Worm (Caenorhabditis elegans): ENCODE data around the gene F56B3.9.

Gene F56B3.9

DNA sequence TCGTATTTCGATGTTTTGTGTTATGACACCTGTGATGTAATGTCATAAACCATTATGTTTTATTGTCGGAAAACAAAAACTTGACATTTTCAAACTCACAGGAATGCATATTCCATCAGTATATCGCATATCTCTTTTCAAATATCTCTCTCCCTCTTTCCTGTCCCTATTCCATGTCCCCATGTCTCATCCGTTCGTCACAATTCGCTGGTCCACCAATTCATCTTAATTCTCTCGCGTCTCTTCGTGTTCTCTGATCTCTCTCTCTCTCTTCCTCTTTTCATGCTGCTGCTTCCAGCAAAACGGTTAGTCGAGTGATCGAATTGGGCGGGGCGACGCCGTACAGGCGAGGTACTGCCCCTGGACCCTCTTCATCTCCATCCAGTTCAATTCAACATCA is 29.3 kb upstream of the F56B3.9 start:
- TF ChIP-seq F23B12.7 (tag; optimal IDR thresholded peaks at IDR 0.05; ENCODE audit: insufficient read depth) (no peak), ceh-91 (GFP tag; IDR thresholded peaks at IDR 0.05) (no peak), sdz-38 (tag; optimal IDR thresholded peaks at IDR 0.05) (no peak), unc-62 (GFP tag; optimal IDR thresholded peaks at IDR 0.05) (no peak), rec-8 (tag; optimal IDR thresholded peaks at IDR 0.05) (no peak), ztf-22 (GFP tag; optimal IDR thresholded peaks at IDR 0.05) (no peak), ceh-58 (GFP tag; IDR thresholded peaks at IDR 0.05) (no peak), ccch-3 (GFP tag; optimal IDR thresholded peaks at IDR 0.05) (no peak), egl-44 (GFP tag; IDR thresholded peaks at IDR 0.05) (no peak), nfya-2 (GFP tag; IDR thresholded peaks at IDR 0.05) (no peak), chd-7 (tag; optimal IDR thresholded peaks at IDR 0.05) (no peak), ztf-18 (tag; optimal IDR thresholded peaks at IDR 0.05) (no peak), egrh-3 (GFP tag; IDR thresholded peaks at IDR 0.05) (no peak), hlh-26 (GFP tag; conservative IDR thresholded peaks at IDR 0.05) (no peak), nhr-90 (tag; optimal IDR thresholded peaks at IDR 0.05) (no peak), K11D2.4 (GFP tag; IDR thresholded peaks at IDR 0.05) (no peak), ets-4 (GFP tag; optimal IDR thresholded peaks at IDR 0.05) (no peak), zim-3 (tag; optimal IDR thresholded peaks at IDR 0.05) (no peak), rpc-1 (optimal IDR thresholded peaks at IDR 0.05) (no peak), rpc-1 (tag; optimal IDR thresholded peaks at IDR 0.05) (no peak)

DNA sequence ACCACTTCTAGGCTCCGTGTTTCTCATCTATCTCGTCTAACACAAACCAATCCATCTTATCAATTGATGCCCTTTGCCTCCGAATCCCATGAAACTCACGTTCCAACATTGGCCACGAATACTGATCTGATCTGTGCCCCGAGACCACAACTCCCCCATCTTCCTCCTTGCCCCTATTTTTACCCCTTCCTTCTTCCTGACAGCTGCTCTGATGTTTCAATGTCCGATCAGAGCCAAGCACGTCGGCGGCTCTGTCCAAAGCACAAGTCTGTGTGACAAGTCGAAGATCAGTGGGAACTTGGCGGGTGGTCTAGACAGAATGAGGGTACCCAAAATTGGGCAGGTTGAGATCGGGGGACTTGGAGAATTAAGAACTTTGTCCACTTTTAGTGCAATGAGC is 24.8 kb upstream of the F56B3.9 start:
- TF ChIP-seq F49E8.2 (tag; optimal IDR thresholded peaks at IDR 0.05; ENCODE audit: insufficient read depth) (no peak), zfh-2 (GFP tag; conservative IDR thresholded peaks at IDR 0.05) (peak; percentile 44; the same call in 1 of the 2 replicates)

DNA sequence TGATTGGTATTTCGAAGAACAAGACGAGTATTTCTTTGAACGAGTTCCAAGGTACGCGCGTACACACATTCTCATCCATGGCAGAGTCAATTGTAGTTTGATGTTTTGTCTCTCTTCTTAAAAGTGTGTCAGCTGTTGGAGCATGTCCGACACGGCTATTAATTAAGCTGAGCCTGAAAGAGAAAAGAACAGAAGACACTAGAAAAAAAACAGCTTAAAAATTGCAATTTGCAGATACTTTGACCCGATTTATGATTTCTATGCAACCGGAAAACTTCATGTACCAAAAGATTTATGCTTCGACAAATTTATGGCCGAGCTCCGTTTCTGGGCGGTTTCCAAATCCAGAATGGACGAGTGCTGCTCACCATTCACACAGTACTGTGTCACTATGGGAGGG is 21.6 kb upstream of the F56B3.9 start:
- TF ChIP-seq him-1 (tag; optimal IDR thresholded peaks at IDR 0.05) (no peak), Y79H2A.3 (GFP tag; conservative IDR thresholded peaks at IDR 0.05) (no peak), bed-1 (GFP tag; IDR thresholded peaks at IDR 0.05) (no peak), ztf-18 (tag; optimal IDR thresholded peaks at IDR 0.05) (no peak), unc-130 (GFP tag; optimal IDR thresholded peaks at IDR 0.05) (no peak), ceh-79 (tag; optimal IDR thresholded peaks at IDR 0.05) (no peak), Y95B8A.8 (GFP tag; IDR thresholded peaks at IDR 0.05) (no peak), xnd-1 (tag; optimal IDR thresholded peaks at IDR 0.05) (no peak), ceh-40 (GFP tag; IDR thresholded peaks at IDR 0.05) (no peak), rpc-1 (optimal IDR thresholded peaks at IDR 0.05) (no peak), rpc-1 (tag; optimal IDR thresholded peaks at IDR 0.05) (no peak), ekl-4 (GFP tag; IDR thresholded peaks at IDR 0.05) (no peak), lsl-1 (GFP tag; optimal IDR thresholded peaks at IDR 0.05) (no peak), unc-62 (GFP tag; optimal IDR thresholded peaks at IDR 0.05) (no peak), ceh-27 (GFP tag; optimal IDR thresholded peaks at IDR 0.05) (no peak), B0261.1 (tag; optimal IDR thresholded peaks at IDR 0.05) (no peak), hrde-1 (tag; optimal IDR thresholded peaks at IDR 0.05; ENCODE audit: borderline replicate concordance) (no peak), Y53F4B.3 (GFP tag; IDR thresholded peaks at IDR 0.05) (no peak), sdz-38 (tag; optimal IDR thresholded peaks at IDR 0.05) (no peak)
